Worm (Caenorhabditis elegans) whole organism, L1 larva: ENCODE results near the gene unc-79.
A peak's percentile ranks its signal among the peaks of the same experiment; 100 is the strongest.

Source experiments
- ama-1 ChIP-seq: fragments of 150-350 bp; optimal IDR thresholded peaks from 2 replicates; lab custom pipeline; 2014
- ces-1 ChIP-seq: fragments of 150-350 bp; optimal IDR thresholded peaks from 2 replicates; lab custom pipeline; 2014; ENCODE audit warnings: missing biosample characterization, missing genetic modification reagents, missing genetic modification characterization
- lin-15B ChIP-seq: fragments of 150-350 bp; sonication (generic microtip); optimal IDR thresholded peaks from 3 replicates; lab custom pipeline; 2014; ENCODE audit warnings: missing biosample characterization, missing genetic modification characterization
- nhr-76 ChIP-seq: sonication (generic microtip); optimal IDR thresholded peaks from 2 replicates; lab custom pipeline; 2017; ENCODE audit warnings: missing biosample characterization, missing genetic modification characterization
- skn-1 ChIP-seq: fragments of 150-350 bp; optimal IDR thresholded peaks from 2 replicates; lab custom pipeline; 2014; ENCODE audit warnings: missing biosample characterization, missing genetic modification characterization
- unc-62 ChIP-seq: fragments of 150-350 bp; optimal IDR thresholded peaks from 2 replicates; lab custom pipeline; 2014; ENCODE audit warnings: missing biosample characterization, missing genetic modification reagents, missing genetic modification characterization

- TF ChIP-seq lin-15B (tag; lab: Kevin White, UChicago), result no peak
- no peak for TF ChIP-seq ama-1 (lab: Kevin White, UChicago)
- no peak for TF ChIP-seq nhr-76 (tag; lab: Kevin White, UChicago)
- no peak for TF ChIP-seq ces-1 (GFP tag; lab: Kevin White, UChicago)
- no peak for TF ChIP-seq unc-62
- peak; percentile 88 for TF ChIP-seq skn-1 (tag; lab: Kevin White, UChicago)
Observed at ce11 chrIII:4099884-4100596, 33.6 kb downstream of the unc-79 start.
